Fruit fly (Drosophila melanogaster) S2 (cell line): Measurements from ENCODE around the gene CG15529.

Experiments used
- CG8478 ChIP-seq: fragments of >200 bp; optimal IDR thresholded peaks from 2 replicates; lab custom pipeline; 2018
- CTCF ChIP-seq, 2 experiments: fragments of >200 bp; optimal IDR thresholded peaks; 2 replicates each; lab custom pipeline; 2018

CG15529 gene

DNA sequence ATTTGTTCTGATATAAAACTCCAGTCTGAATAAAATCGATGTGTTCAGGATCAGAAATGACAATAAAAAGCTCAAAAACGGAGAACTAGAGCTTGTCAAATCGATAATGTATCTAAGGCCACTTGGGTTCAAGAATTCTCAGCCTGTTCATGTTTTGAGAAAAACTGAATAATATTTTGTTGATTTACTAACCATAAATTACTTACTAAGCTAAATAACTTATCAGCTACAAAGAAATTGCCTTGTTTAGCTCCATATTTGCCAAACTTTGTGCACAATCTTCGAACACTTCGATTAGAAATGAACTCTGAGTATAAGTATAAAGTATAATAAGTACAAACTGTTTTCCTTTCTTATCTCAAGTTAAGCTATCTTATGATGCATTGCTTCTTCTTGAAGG lies 19.6 kb upstream of the CG15529 start, which contains the start of gene CG31029:
CG31029 (minus strand) TSS at position 101 of the 400 bp plus-strand sequence.
- TF ChIP-seq CG8478 (lab: Kevin White, UChicago), result no peak
- no peak for TF ChIP-seq CTCF (optimal IDR thresholded peaks at IDR 0.05; lab: Kevin White, UChicago)

DNA sequence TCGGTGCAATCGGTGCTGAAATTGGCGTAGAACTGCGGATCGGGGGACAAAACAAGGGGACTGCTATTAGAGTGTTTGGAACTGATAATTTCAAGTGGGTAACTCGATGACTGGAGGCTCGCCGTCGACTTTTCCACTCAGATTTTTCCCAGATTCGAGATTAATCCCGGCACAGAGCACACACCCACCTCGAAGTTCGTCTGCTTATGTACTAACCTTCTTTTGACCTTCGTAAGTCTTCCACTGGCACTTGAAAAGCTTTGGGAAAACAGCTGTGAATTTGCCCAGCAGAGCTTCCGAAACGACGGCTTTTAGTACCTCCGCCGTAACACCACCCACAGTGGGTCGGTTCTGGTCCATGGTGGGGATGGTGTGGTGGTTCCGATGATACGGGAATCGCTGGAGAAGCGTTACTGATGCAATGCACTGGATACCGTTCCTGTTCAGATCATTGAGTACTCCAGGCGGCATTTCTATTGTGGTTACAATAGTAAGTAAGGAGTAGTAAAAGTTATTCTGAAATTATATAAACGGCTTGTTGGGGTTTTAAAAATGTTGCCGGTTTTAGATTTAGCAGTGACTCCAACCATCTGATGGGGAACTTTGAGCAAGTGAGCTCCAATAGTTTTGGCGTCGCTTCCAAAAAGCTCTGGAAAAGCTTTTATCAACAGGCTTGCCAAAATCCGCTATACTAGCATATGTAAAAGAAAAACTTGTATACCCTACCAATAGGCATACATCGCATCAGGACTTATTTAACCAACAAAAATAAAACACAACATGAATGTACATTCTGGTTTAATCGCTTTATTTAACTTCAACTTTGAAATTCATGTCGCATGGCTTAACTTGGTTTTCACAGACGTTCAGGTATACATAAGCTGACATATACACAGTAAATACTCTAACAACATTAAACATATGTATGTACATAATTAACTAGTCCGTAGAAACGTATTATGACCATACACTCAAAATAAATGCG lies 17.5 kb upstream of the CG15529 start, which contains the start of gene Tpi:
Tpi (minus strand) TSS at position 537 of the 985 bp plus-strand sequence.
- no peak for TF ChIP-seq CG8478 (lab: Kevin White, UChicago)
- TF ChIP-seq CTCF (optimal IDR thresholded peaks at IDR 0.05; lab: Kevin White, UChicago), result no peak

DNA sequence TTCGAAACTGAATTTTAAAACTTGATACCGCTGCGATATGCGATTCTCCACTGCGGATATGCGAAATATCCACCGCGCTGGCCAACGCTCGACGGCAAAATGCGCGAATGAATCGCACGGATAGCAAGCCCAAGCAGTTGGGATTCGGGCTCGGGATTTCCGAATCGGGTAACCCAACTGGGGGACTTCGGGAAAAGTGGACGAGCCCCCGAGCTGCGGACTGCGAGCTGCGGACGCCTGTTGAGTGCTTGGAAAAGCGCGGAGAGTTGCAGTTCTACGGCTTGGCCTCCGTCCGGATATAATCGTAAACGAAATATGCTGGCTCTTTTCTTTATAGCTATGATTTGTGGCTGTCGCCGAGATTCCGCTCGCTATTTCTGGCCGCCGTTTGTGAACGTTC lies 2.4 kb upstream of the CG15529 start, which contains the start of gene AdoR:
AdoR (minus strand) TSS at position 101 of the 400 bp plus-strand sequence.
- TF ChIP-seq CG8478 (lab: Kevin White, UChicago) (no peak), CTCF (optimal IDR thresholded peaks at IDR 0.05; lab: Kevin White, UChicago) (no peak)

DNA sequence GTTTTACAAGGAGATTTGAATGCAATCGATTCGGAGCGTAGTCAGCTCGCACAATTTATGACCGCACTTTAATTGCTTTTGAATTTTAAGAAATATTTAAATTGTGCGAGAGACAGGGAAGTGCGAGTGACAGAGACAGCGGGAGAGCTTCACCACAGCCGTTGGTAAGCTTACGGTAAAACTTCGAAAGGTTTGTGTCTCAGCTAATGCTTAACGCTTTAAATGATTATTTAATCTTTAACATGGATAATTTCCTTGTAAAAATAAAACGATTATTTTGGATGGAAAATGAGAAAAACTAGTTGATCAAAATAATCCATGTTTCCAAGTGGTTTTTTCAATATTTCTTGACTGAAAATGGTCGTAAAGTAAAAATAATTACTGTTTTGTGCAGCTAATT lies 1.3 kb upstream of the CG15529 start:
- TF ChIP-seq CTCF (optimal IDR thresholded peaks at IDR 0.05; lab: Kevin White, UChicago) (no peak), CG8478 (lab: Kevin White, UChicago) (no peak)

DNA sequence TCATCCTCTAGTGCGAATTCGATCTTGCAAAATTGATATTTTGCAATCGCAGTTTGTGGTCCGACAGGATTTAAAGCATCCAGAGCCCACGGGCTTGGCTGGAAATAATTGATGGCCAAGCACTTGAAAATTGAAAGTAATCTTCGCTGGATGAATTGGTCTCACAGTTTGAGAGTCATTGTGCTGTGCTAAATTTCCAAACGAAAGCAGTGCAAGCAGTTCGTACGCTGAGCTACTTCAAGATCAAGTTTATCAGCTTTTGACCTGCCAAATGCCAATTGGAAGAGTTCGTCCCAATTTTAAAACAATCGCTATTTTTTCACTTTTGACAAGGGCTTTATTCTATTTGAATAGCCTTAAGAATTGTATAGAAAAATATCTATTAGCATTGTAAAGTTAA lies 2.0 kb downstream of the CG15529 start:
- peak in 1 of 2 experiments; percentile 56 for TF ChIP-seq CTCF (optimal IDR thresholded peaks at IDR 0.05; lab: Kevin White, UChicago)
- TF ChIP-seq CG8478 (lab: Kevin White, UChicago), result no peak

DNA sequence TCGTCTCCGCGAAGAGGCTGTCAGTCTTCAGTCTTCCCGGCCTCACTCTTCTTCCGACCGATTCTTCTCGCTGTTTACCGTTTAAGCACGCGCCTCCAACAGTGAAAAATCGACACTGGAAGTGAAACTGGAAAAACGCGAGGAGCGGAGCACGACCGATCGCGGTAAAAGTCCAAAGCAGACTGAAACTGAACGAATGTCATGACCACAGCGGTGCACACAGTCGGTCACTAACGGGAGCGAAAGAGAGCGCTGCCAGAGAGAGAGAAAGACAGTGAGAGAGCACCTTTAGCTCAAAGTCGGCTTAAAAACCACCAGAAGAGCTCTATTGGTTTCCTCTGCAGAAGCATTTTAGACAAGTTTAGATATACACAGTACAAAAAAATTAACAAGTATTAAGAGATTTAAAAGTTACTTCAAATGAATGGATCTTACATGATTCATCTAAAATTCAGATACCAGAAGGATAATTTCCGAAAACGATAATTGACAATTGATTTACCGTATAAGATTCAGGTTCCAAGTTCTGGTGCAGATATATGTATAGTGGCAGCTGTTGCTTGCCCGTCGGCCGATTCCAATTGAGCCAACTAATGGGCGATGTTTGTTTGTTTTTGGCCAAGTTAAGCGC lies 8.6 kb downstream of the CG15529 start, which contains the start of gene CG11498:
CG11498 (minus strand) TSS at position 162 of the 631 bp plus-strand sequence.
- TF ChIP-seq CTCF (optimal IDR thresholded peaks at IDR 0.05; lab: Kevin White, UChicago) (no peak), CG8478 (lab: Kevin White, UChicago) (no peak)

DNA sequence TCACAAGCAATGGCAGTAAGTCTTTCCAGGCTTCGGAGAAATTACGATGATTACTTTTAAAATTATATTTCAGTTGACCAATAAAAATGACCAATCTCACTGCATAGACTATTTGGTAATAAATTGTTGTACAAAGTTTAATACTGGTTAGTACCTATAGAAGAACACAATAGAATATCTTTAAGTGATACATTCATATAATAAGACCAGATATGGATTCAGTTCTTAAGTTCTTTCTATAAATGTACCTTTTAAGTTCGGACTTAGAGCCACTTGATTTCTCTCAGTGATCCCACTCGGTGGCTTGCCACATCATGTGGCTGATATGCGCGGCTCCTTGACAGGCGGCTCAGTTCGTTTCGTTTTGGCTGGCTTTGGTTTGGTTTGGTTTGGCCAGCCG lies 11.4 kb downstream of the CG15529 start:
- TF ChIP-seq CG8478 (lab: Kevin White, UChicago) (no peak), CTCF (optimal IDR thresholded peaks at IDR 0.05; lab: Kevin White, UChicago) (no peak)

DNA sequence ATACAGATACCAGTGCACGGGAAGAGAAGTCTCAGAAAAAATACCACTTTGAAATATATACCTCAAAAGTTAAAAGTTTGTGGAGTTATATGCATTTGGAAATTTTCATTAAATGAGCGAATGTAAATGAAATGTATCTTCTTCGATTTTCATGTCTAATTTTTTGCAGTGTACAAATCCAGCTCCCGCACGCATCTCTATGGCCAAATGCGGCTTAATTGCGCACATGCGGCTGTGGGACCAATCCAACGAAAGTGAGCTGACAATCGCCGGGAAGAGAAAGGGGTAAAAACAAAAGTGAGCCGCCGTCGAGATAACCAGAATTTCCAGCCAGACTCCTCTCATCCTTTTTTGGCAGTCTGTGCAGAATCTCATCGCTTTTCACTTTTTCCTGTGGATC lies 12.3 kb downstream of the CG15529 start:
- no peak for TF ChIP-seq CG8478 (lab: Kevin White, UChicago)
- no peak for TF ChIP-seq CTCF (optimal IDR thresholded peaks at IDR 0.05; lab: Kevin White, UChicago)

DNA sequence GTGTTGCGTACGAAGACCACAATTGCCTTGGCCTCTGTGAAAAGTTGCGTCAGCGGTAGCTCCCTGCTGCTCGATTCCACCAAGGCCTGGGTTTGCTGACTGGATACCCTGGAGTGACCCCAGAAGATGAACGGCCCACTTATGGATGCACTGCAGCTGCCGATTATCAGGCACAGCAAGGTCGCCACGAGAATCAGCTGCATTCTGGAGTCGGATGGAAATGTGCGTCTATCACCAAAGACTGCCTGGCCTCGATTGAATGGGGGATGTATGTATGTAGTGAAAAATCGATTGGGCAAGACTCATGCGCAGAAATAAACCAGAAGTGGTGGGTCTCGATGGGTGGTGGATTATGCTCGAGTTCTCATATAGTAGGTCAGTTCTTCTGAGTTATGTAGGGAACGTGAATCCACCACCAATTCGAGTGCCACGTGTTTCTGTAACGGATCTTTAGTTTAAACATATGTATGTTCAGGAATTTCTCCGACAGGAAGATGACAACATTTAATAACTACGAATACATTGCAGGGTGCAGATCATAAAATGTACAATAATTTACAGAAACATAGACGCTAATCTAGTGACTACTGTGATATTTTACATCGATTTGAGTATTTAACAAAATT lies 14.4 kb downstream of the CG15529 start, which contains the start of gene VhaAC45RP:
VhaAC45RP (minus strand) TSS at position 261 of the 626 bp plus-strand sequence.
- TF ChIP-seq CG8478 (lab: Kevin White, UChicago) (no peak), CTCF (optimal IDR thresholded peaks at IDR 0.05; lab: Kevin White, UChicago) (no peak)

DNA sequence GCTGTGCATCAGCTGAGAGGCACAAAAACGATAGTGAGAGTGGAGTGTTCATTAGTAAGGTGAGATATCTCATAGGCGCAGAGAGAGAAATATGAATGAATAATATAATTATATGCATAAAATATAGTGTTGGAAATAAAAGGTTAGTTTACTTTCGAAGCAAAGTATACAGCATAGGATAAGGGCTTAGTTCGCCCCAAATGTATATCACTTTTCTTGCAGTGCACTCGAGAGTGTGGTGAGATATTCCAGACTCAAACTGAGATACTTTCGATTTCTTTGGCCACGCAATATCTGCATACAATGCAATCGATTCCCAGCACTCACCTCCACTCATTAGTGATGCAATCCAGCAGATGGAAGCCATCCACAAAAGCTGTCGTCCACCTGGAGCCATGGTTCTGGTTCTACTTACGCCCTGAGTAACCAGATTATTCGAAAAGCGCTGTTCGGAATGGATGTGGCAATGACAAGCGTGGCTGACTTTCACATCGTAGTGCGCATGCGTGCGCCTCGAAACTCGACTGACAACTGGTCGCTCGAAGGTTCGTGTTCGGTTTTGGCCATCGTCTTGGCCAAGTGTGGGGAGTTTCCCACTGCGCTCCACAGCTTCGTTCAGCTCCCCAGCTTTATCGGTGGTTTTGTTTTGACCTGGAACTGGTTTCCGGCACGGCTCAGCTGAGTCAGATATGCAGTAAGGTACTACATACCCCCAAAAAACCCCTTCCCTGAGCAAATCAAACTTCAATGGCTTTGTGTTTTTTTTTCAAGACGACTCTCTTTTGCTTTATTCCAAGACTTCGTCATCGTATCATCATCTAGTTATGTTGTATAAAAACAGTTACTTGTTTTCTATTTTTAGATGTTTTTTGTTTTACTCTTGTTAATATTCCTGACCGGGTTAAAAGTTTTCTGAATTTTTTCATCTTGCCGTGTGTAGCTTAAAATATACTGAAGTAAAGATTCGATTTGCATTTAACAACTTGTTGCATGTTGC lies 19.1 kb downstream of the CG15529 start, which contains the start of gene Rsod:
Rsod (minus strand) TSS at position 537 of the 997 bp plus-strand sequence.
- TF ChIP-seq CTCF (optimal IDR thresholded peaks at IDR 0.05; lab: Kevin White, UChicago), result no peak
- TF ChIP-seq CG8478 (lab: Kevin White, UChicago), result no peak

DNA sequence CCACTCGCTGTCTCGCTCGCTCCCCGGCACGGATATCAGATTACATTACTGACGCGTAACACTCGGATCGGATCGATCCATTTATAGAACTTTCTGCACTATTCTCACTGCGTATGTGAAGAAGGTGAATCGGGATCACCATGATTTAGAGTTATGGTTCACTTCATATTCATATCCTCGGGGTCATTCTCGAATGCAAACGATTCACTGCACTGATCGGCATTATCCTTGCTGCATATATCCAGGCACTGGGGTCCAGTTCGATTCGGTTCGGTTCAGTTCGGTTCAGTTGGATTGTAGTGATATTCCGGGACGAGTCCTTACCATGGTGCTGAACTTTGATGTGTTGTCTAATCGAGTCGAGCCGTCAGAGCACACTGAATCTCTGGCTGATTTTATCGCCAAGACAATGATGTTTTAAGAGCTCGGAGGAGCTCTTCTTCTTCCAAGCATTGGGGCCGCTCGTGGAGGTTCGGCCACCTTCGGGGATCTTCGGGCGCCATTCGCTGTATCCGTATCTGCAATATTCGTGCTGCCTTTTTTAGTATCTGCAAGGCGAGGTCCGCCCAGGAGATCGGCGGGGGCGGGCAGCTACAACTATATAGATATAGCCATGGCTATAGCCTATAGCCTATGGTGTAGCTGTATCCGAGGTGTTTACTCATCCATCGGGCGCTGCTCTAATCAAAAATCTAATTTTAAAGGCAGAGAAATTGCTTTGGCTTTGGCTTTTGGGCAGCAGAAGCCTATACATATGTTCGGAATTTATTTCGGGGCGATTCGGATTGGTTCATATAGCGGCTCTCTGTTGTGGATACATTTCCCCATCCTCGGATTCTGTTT lies 22.5 kb downstream of the CG15529 start, which contains the start of gene Mlc2:
Mlc2 (minus strand) TSS at position 392 of the 843 bp plus-strand sequence.
- no peak for TF ChIP-seq CTCF (optimal IDR thresholded peaks at IDR 0.05; lab: Kevin White, UChicago)
- TF ChIP-seq CG8478 (lab: Kevin White, UChicago), result no peak

DNA sequence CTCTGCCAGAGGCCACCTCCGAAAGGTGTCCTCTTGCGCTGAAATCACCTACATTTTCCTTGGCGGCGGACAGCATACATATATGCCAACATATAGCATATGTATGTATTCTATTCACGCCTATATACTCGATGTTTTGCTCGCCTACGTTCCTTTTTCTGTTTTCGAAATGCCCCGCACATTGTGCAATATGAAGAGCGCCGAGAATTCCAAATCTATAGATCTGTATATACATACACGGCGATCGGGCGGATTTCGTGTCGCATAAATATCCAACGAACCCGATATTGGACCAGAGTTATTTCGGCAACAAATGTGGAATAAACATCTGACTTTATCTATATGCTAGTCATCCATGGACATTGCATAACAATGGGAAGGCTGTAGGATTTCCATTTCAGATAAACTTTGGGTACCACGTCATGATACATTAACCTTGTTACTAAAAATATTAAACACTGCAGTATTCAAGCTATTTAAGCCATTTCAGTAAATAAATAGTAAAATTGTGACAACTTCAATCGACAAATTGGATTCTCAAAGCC lies 23.3 kb downstream of the CG15529 start:
- no peak for TF ChIP-seq CG8478 (lab: Kevin White, UChicago)
- no peak for TF ChIP-seq CTCF (optimal IDR thresholded peaks at IDR 0.05; lab: Kevin White, UChicago)
